Fruit fly (Drosophila melanogaster) whole organism, wandering third instar larva: ENCODE results near the gene lin-52.

Experiments
- Abd-B ChIP-seq: fragments of >200 bp; optimal IDR thresholded peaks from 2 replicates; lab custom pipeline; 2017; ENCODE audit warnings: missing biosample characterization, missing genetic modification characterization
- CG32264 ChIP-seq: fragments of 200-800 bp; sonication (Bioruptor generic); optimal IDR thresholded peaks from 2 replicates; lab custom pipeline; 2016; ENCODE audit warnings: missing biosample characterization, missing genetic modification characterization
- CG9705 ChIP-seq: fragments of 200-800 bp; sonication (Bioruptor generic); optimal IDR thresholded peaks from 2 replicates; lab custom pipeline; 2018; ENCODE audit warnings: missing biosample characterization, mild to moderate bottlenecking, missing genetic modification characterization
- CrebA ChIP-seq: fragments of 200-800 bp; sonication (Bioruptor generic); optimal IDR thresholded peaks from 2 replicates; lab custom pipeline; 2016; ENCODE audit warnings: missing biosample characterization, mild to moderate bottlenecking, missing genetic modification characterization, borderline replicate concordance
- Dfd ChIP-seq: fragments of >200 bp; optimal IDR thresholded peaks from 2 replicates; lab custom pipeline; 2017; ENCODE audit warnings: missing biosample characterization, missing genetic modification characterization
- Dif ChIP-seq: fragments of 200-275, 200-300 bp; sonication (Bioruptor generic); optimal IDR thresholded peaks from 2 replicates; lab custom pipeline; 2018; ENCODE audit warnings: missing biosample characterization, missing genetic modification characterization; ENCODE audit not compliant: partially characterized antibody
- GATAd ChIP-seq: sonication (Bioruptor generic); optimal IDR thresholded peaks from 2 replicates; lab custom pipeline; 2016; ENCODE audit warnings: missing biosample characterization, missing genetic modification characterization
- HLH106 ChIP-seq: fragments of 200-800 bp; optimal IDR thresholded peaks from 3 replicates; lab custom pipeline; 2019; ENCODE audit warnings: missing biosample characterization, mild to moderate bottlenecking, missing genetic modification characterization, moderate library complexity
- Hnf4 ChIP-seq: fragments of 200-800 bp; sonication (Bioruptor generic); optimal IDR thresholded peaks from 2 replicates; lab custom pipeline; 2016; ENCODE audit warnings: missing biosample characterization, mild to moderate bottlenecking, missing genetic modification characterization
- Hr78 ChIP-seq: fragments of >200 bp; optimal IDR thresholded peaks from 2 replicates; lab custom pipeline; 2017; ENCODE audit warnings: missing biosample characterization, missing genetic modification characterization
- Hr83 ChIP-seq: fragments of 200-300 bp; sonication (Bioruptor generic); optimal IDR thresholded peaks from 2 replicates; lab custom pipeline; 2016; ENCODE audit warnings: missing biosample characterization, mild to moderate bottlenecking, missing genetic modification characterization, moderate library complexity; ENCODE audit not compliant: poor library complexity, severe bottlenecking
- Jra ChIP-seq: sonication (Bioruptor generic); optimal IDR thresholded peaks from 2 replicates; lab custom pipeline; 2016; ENCODE audit warnings: missing biosample characterization, missing genetic modification characterization
- Mio ChIP-seq: sonication (Bioruptor generic); optimal IDR thresholded peaks from 2 replicates; lab custom pipeline; 2016; ENCODE audit warnings: missing biosample characterization, missing genetic modification characterization
- Myc ChIP-seq: fragments of >200 bp; optimal IDR thresholded peaks from 2 replicates; lab custom pipeline; 2017
- N ChIP-seq: fragments of >200 bp; optimal IDR thresholded peaks from 2 replicates; lab custom pipeline; 2018; ENCODE audit warnings: missing biosample characterization, missing external identifiers, missing genetic modification characterization
- OdsH ChIP-seq: fragments of 200-800 bp; sonication (Bioruptor generic); optimal IDR thresholded peaks from 2 replicates; lab custom pipeline; 2016; ENCODE audit warnings: missing biosample characterization, mild to moderate bottlenecking, missing genetic modification characterization
- Rel ChIP-seq, 2 experiments: fragments of 200-800 bp; sonication (Bioruptor generic) in 1 of 2; optimal IDR thresholded peaks; 2 replicates in 1 of 2; 3 replicates in 1 of 2; lab custom pipeline; 2016 to 2019; ENCODE audit warnings: mild to moderate bottlenecking in 2 of 2, missing biosample characterization in 2 of 2, missing genetic modification characterization in 2 of 2, moderate library complexity in 1 of 2
- Sp1 ChIP-seq: fragments of 200-800 bp; sonication (Bioruptor generic); optimal IDR thresholded peaks from 3 replicates; lab custom pipeline; 2019; ENCODE audit warnings: missing biosample characterization, mild to moderate bottlenecking, missing genetic modification characterization, moderate library complexity
- Vsx2 ChIP-seq: fragments of 200-300, 225-300 bp; sonication (Bioruptor generic); optimal IDR thresholded peaks from 2 replicates; lab custom pipeline; 2018; ENCODE audit warnings: missing biosample characterization, missing genetic modification characterization; ENCODE audit not compliant: partially characterized antibody
- br ChIP-seq: fragments of 200-800 bp; sonication (Bioruptor generic); optimal IDR thresholded peaks from 2 replicates; lab custom pipeline; 2016; ENCODE audit warnings: missing biosample characterization, missing genetic modification characterization
- brk ChIP-seq: fragments of 200-800 bp; sonication (Bioruptor generic); optimal IDR thresholded peaks from 2 replicates; lab custom pipeline; 2016; ENCODE audit warnings: missing biosample characterization, mild to moderate bottlenecking, missing genetic modification characterization
- dl ChIP-seq, 2 experiments: fragments of 175-275, 200-275 bp in 1 of 2; fragments of 200-275 bp in 1 of 2; sonication (Bioruptor generic); optimal IDR thresholded peaks; lab custom pipeline; 2018; ENCODE audit warnings: mild to moderate bottlenecking in 2 of 2, missing biosample characterization in 2 of 2, missing genetic modification characterization in 2 of 2, moderate library complexity in 2 of 2; ENCODE audit not compliant: partially characterized antibody in 2 of 2, insufficient read depth in 1 of 2
- dmrt93B ChIP-seq: fragments of 200-800 bp; sonication (Bioruptor generic); optimal IDR thresholded peaks from 2 replicates; lab custom pipeline; 2018; ENCODE audit warnings: missing biosample characterization, mild to moderate bottlenecking, missing genetic modification characterization
- dsf ChIP-seq: sonication (Bioruptor generic); optimal IDR thresholded peaks from 2 replicates; lab custom pipeline; 2016; ENCODE audit warnings: missing biosample characterization, missing genetic modification characterization, borderline replicate concordance
- ey ChIP-seq: fragments of 200-800 bp; sonication (Bioruptor generic); optimal IDR thresholded peaks from 2 replicates; lab custom pipeline; 2016; ENCODE audit warnings: missing biosample characterization, missing genetic modification characterization
- foxo ChIP-seq, 2 experiments: fragments of 200-800 bp; sonication (Bioruptor generic); optimal IDR thresholded peaks; 2 replicates in 1 of 2; 3 replicates in 1 of 2; lab custom pipeline; 2016 to 2017; ENCODE audit warnings: missing biosample characterization in 2 of 2, missing genetic modification characterization in 2 of 2
- fru ChIP-seq: fragments of 200-800 bp; sonication (Bioruptor generic); optimal IDR thresholded peaks from 3 replicates; lab custom pipeline; 2016; ENCODE audit warnings: missing biosample characterization, mild to moderate bottlenecking, missing genetic modification characterization
- h ChIP-seq: fragments of 200-800 bp; sonication (Bioruptor generic); optimal IDR thresholded peaks from 3 replicates; lab custom pipeline; 2016; ENCODE audit warnings: missing biosample characterization, mild to moderate bottlenecking, missing genetic modification characterization
- jim ChIP-seq: fragments of 175-275, 200-325 bp; sonication (Bioruptor generic); optimal IDR thresholded peaks from 2 replicates; lab custom pipeline; 2016; ENCODE audit warnings: missing biosample characterization, mild to moderate bottlenecking, missing genetic modification characterization
- lola ChIP-seq: fragments of >200 bp; optimal IDR thresholded peaks from 2 replicates; lab custom pipeline; 2017; ENCODE audit warnings: missing biosample characterization, missing genetic modification characterization
- pan ChIP-seq: fragments of >200 bp; optimal IDR thresholded peaks from 2 replicates; lab custom pipeline; 2017
- psq ChIP-seq: fragments of 200-800 bp; sonication (Bioruptor generic); optimal IDR thresholded peaks from 3 replicates; lab custom pipeline; 2017; ENCODE audit warnings: missing biosample characterization, mild to moderate bottlenecking, missing genetic modification characterization, moderate library complexity
- rgr ChIP-seq: fragments of 200-800 bp; sonication (Bioruptor generic); optimal IDR thresholded peaks from 3 replicates; lab custom pipeline; 2016; ENCODE audit warnings: missing biosample characterization, mild to moderate bottlenecking, missing genetic modification characterization
- sage ChIP-seq: fragments of 200-800 bp; sonication (Bioruptor generic); optimal IDR thresholded peaks from 2 replicates; lab custom pipeline; 2016; ENCODE audit warnings: missing biosample characterization, mild to moderate bottlenecking, missing genetic modification characterization
- sv ChIP-seq: fragments of 200-800 bp; sonication (Bioruptor generic); optimal IDR thresholded peaks from 3 replicates; lab custom pipeline; 2016; ENCODE audit warnings: missing biosample characterization, missing genetic modification characterization
- tai ChIP-seq: sonication (Bioruptor generic); optimal IDR thresholded peaks from 2 replicates; lab custom pipeline; 2016; ENCODE audit warnings: missing biosample characterization, missing genetic modification characterization
- usp ChIP-seq: fragments of >200 bp; optimal IDR thresholded peaks from 2 replicates; lab custom pipeline; 2017; ENCODE audit warnings: missing biosample characterization, missing genetic modification characterization
- woc ChIP-seq: sonication (Bioruptor generic); optimal IDR thresholded peaks from 2 replicates; lab custom pipeline; 2016; ENCODE audit warnings: missing biosample characterization, mild to moderate bottlenecking, missing genetic modification characterization

lin-52 gene

DNA sequence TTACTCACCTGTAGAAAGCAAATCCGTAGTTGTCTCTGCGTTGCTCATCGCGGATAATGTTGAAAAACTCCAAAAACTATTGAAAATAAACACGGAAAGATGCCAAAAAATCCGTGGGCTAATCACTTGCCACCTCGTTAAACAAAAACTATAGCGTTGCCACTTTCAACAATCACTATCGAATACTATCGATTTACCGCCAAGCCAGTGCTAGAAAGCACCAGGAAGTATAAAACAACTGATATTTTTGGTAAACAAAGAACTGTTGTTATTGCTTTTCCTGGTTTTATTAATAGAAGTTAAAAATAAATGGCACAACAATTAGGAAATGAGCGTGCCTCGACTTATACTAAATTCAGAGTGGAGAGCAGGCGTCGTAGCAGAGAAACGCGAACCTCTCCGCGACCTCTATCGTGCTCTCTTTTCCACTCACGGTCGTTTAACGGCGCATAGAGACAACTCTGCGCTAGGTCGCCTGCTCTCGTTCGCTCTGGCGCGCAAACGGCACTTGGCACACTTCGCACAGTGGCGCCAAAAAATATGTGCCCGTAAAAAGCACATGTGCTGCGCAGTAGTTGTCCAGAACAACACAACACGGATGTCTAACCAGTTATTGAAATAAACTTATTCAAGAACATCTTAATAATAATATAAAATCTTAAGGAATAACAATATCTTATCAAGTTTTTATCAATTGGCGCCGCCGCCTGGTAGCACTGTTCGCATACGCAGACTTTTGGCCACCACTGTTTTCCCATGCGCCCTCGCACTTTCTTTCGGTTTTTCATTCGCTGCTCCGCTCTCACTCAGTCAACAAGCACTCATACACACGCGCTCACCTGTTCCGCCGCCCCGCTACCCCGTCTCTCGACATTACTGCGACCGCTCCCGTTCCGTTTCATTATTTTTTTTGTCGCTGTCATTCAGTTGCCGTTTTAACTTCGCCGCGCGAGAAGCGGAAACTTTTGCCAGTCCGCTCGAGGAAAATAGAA is at the start of gene lin-52, which contains the start of gene CG15771:
Gene lin-52 (minus strand): TSS at position 122 of the 992 bp plus-strand sequence.
Gene CG15771 (plus strand): TSS at position 738 of the 992 bp plus-strand sequence.
- TF ChIP-seq CG32264 (GFP tag; lab: Kevin White, UChicago) (peak; percentile 59), woc (GFP tag; lab: Kevin White, UChicago) (peak; percentile 92), Abd-B (GFP tag; lab: Kevin White, UChicago) (no peak), h (GFP tag; lab: Kevin White, UChicago) (peak; percentile 99), Jra (GFP tag; lab: Kevin White, UChicago) (peak; percentile 81), tai (no peak), dl (GFP tag; optimal IDR thresholded peaks at IDR 0.05; lab: Kevin White, UChicago; ENCODE audit: insufficient read depth in 1 of 2, partially characterized antibody in 2 of 2) (peak; percentile 60 to 68), Sp1 (peak; percentile 97), sv (GFP tag; lab: Kevin White, UChicago) (peak; percentile 89), Rel (GFP tag; optimal IDR thresholded peaks at IDR 0.05; lab: Kevin White, UChicago) (peak; percentile 95), Rel (tag; optimal IDR thresholded peaks at IDR 0.05; lab: Kevin White, UChicago) (peak; percentile 85), rgr (GFP tag; lab: Kevin White, UChicago) (peak; percentile 93), br (GFP tag; lab: Kevin White, UChicago) (peak; percentile 91), Dfd (GFP tag; lab: Kevin White, UChicago) (no peak), foxo (GFP tag; optimal IDR thresholded peaks at IDR 0.05; lab: Kevin White, UChicago) (peak in 1 of 2 experiments; percentile 96), lola (GFP tag; lab: Kevin White, UChicago) (no peak), CrebA (GFP tag; lab: Kevin White, UChicago) (no peak), OdsH (peak; percentile 93), sage (GFP tag; lab: Kevin White, UChicago) (peak; percentile 90), psq (peak; percentile 96), Hr83 (GFP tag; lab: Kevin White, UChicago) (peak; percentile 95), Vsx2 (GFP tag; lab: Kevin White, UChicago) (no peak), fru (peak; percentile 99), jim (GFP tag; lab: Kevin White, UChicago) (peak; percentile 91), Myc (lab: Kevin White, UChicago) (peak; percentile 48), dsf (GFP tag; lab: Kevin White, UChicago) (peak; percentile 37), Dif (GFP tag; lab: Kevin White, UChicago) (peak; percentile 80), HLH106 (tag; lab: Kevin White, UChicago) (peak; percentile 97), Hnf4 (peak; percentile 77), usp (GFP tag; lab: Kevin White, UChicago) (no peak), brk (GFP tag; lab: Kevin White, UChicago) (peak; percentile 87), GATAd (GFP tag; lab: Kevin White, UChicago) (peak; percentile 58), CG9705 (GFP tag; lab: Kevin White, UChicago) (peak; percentile 95), Mio (GFP tag; lab: Kevin White, UChicago) (peak; percentile 31), ey (GFP tag; lab: Kevin White, UChicago) (peak; percentile 93), pan (lab: Kevin White, UChicago) (no peak), dmrt93B (GFP tag; lab: Kevin White, UChicago) (peak; percentile 96), Hr78 (GFP tag; lab: Kevin White, UChicago) (no peak), N (no peak)

DNA sequence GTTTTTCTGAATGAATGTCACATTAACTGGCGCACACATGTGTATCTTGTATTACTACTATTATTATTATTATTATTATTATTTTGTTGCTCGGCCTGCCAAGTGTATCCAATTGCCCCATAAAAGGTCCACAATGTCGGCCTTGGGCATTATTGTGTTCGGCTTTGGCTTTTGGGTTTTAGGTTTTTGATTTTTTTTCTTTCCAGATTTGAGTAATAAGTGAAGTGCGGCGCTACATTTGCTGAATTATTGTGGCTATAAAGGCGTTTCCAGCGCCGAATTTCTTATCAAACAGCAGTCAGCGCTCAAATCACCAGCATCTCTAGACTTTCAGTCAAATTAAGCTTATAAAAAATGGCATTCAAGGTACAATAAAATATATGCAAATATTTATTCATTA is 49.6 kb upstream of the lin-52 start, which contains the start of gene Cpr5C:
Gene Cpr5C (plus strand): TSS at position 301 of the 400 bp plus-strand sequence.
- TF ChIP-seq CG9705 (GFP tag; lab: Kevin White, UChicago) = no peak
- TF ChIP-seq HLH106 (tag; lab: Kevin White, UChicago) = no peak
- no peak for TF ChIP-seq sv (GFP tag; lab: Kevin White, UChicago)
- no peak for TF ChIP-seq fru
- TF ChIP-seq dl (GFP tag; optimal IDR thresholded peaks at IDR 0.05; lab: Kevin White, UChicago; ENCODE audit: insufficient read depth in 1 of 2, partially characterized antibody in 2 of 2) = no peak
- TF ChIP-seq Hr78 (GFP tag; lab: Kevin White, UChicago) = no peak
- TF ChIP-seq br (GFP tag; lab: Kevin White, UChicago) = no peak
- TF ChIP-seq dmrt93B (GFP tag; lab: Kevin White, UChicago) = no peak
- no peak for TF ChIP-seq psq
- no peak for TF ChIP-seq Rel (GFP tag; optimal IDR thresholded peaks at IDR 0.05; lab: Kevin White, UChicago)
- TF ChIP-seq Rel (tag; optimal IDR thresholded peaks at IDR 0.05; lab: Kevin White, UChicago) = no peak
- TF ChIP-seq rgr (GFP tag; lab: Kevin White, UChicago) = no peak
